Worm (Caenorhabditis elegans) whole organism, early embryonic: ENCODE measurements around the gene ZK721.4.

Experiments used
- B0310.2 ChIP-seq: sonication (generic microtip); optimal IDR thresholded peaks from 2 replicates; lab custom pipeline; 2016; ENCODE audit warnings: mild to moderate bottlenecking, missing genetic modification characterization, missing compliant biosample characterization
- F13C5.2 ChIP-seq: sonication (generic microtip); optimal IDR thresholded peaks from 2 replicates; lab custom pipeline; 2017; ENCODE audit warnings: mild to moderate bottlenecking, missing genetic modification characterization, inconsistent platforms, missing compliant biosample characterization
- aly-1 ChIP-seq: sonication (generic microtip); optimal IDR thresholded peaks from 2 replicates; lab custom pipeline; 2016; ENCODE audit warnings: missing genetic modification characterization, missing compliant biosample characterization
- ama-1 ChIP-seq: fragments of 150-350 bp; optimal IDR thresholded peaks from 2 replicates; lab custom pipeline; 2014
- ceh-36 ChIP-seq: sonication (generic microtip); optimal IDR thresholded peaks from 2 replicates; lab custom pipeline; 2016; ENCODE audit warnings: missing genetic modification characterization, inconsistent platforms, missing compliant biosample characterization
- ets-7 ChIP-seq: sonication (generic microtip); optimal IDR thresholded peaks from 2 replicates; lab custom pipeline; 2016; ENCODE audit warnings: missing genotype, missing genetic modification characterization, missing compliant biosample characterization
- flt-1 ChIP-seq: fragments of 200-800 bp; sonication (Bioruptor generic); IDR thresholded peaks from 2 replicates; pipeline ENCODE4 v1.3.6; 2022; ENCODE audit warnings: missing genetic modification characterization, missing compliant biosample characterization
- hnd-1 ChIP-seq: sonication (generic microtip); optimal IDR thresholded peaks from 2 replicates; lab custom pipeline; 2016; ENCODE audit warnings: missing genetic modification characterization, missing compliant biosample characterization
- scrt-1 ChIP-seq: fragments of 200-800 bp; sonication (Bioruptor generic); IDR thresholded peaks from 2 replicates; pipeline ENCODE4 v1.3.6; 2022; ENCODE audit warnings: missing genetic modification characterization, missing compliant biosample characterization
- sea-1 ChIP-seq: fragments of 200-800 bp; sonication (Bioruptor generic); conservative IDR thresholded peaks from 2 replicates; pipeline ENCODE4 v1.3.6; 2022; ENCODE audit warnings: missing genetic modification characterization, missing compliant biosample characterization

- no peak for TF ChIP-seq B0310.2 (tag; lab: Kevin White, UChicago)
- TF ChIP-seq scrt-1 (GFP tag; lab: Robert Waterston, UW): no peak
- TF ChIP-seq ama-1: no peak
- TF ChIP-seq ceh-36 (tag; lab: Kevin White, UChicago): no peak
- TF ChIP-seq aly-1: no peak
- TF ChIP-seq flt-1 (GFP tag; lab: Robert Waterston, UW): no peak
- 0 out of 2 replicates have a peak, but pooled peaks have one; percentile 27 for TF ChIP-seq sea-1
- no peak for TF ChIP-seq hnd-1 (tag; lab: Kevin White, UChicago)
- no peak for TF ChIP-seq ets-7 (tag; lab: Kevin White, UChicago)
- no peak for TF ChIP-seq F13C5.2 (tag; lab: Kevin White, UChicago)
Measured at ce11 chrX:8796699-8797282, 18.1 kb downstream of the ZK721.4 start, which contains the start of gene R04E5.7.
